Worm (Caenorhabditis elegans) whole organism, L1 larva: ENCODE measurements around the gene H06A10.1.

ENCODE experiments used
- C16A3.4 ChIP-seq: fragments of 150-350 bp; optimal IDR thresholded peaks from 2 replicates; lab custom pipeline; 2014; ENCODE audit warnings: missing biosample characterization, missing genetic modification characterization
- alr-1 ChIP-seq: fragments of 200-800 bp; sonication (Bioruptor generic); optimal IDR thresholded peaks from 2 replicates; lab custom pipeline; 2018; ENCODE audit warnings: borderline replicate concordance, mild to moderate bottlenecking, missing genetic modification characterization, missing compliant biosample characterization
- ama-1 ChIP-seq: fragments of 150-350 bp; optimal IDR thresholded peaks from 2 replicates; lab custom pipeline; 2014
- fkh-10 ChIP-seq: sonication (generic microtip); optimal IDR thresholded peaks from 2 replicates; lab custom pipeline; 2017; ENCODE audit warnings: missing biosample characterization, missing genetic modification reagents, missing genetic modification characterization
- lin-35 ChIP-seq, 2 experiments: fragments of 150-350 bp; optimal IDR thresholded peaks; 2 replicates each; lab custom pipeline; 2014; ENCODE audit warnings: missing biosample characterization in 2 of 2, missing genetic modification characterization in 2 of 2, missing genetic modification reagents in 2 of 2
- lir-3 ChIP-seq: sonication (generic microtip); optimal IDR thresholded peaks from 2 replicates; lab custom pipeline; 2016; ENCODE audit warnings: mild to moderate bottlenecking, missing genetic modification characterization, moderate library complexity, missing compliant biosample characterization; ENCODE audit not compliant: poor library complexity
- mab-9 ChIP-seq: fragments of 200-800 bp; sonication (Bioruptor generic); IDR thresholded peaks from 2 replicates; pipeline ENCODE4 v1.3.6; 2022; ENCODE audit warnings: missing genetic modification reagents, missing genetic modification characterization, missing compliant biosample characterization
- mdl-1 ChIP-seq, 2 experiments: fragments of 150-350 bp; optimal IDR thresholded peaks; 2 replicates each; lab custom pipeline; 2014 to 2017; ENCODE audit warnings: missing biosample characterization in 2 of 2, missing genetic modification characterization in 2 of 2, inconsistent platforms in 1 of 2
- nhr-28 ChIP-seq: fragments of 150-350 bp; optimal IDR thresholded peaks from 2 replicates; lab custom pipeline; 2014; ENCODE audit warnings: missing biosample characterization, missing genetic modification characterization
- pqm-1 ChIP-seq: sonication (generic microtip); optimal IDR thresholded peaks from 3 replicates; lab custom pipeline; 2017; ENCODE audit warnings: missing biosample characterization, missing genetic modification characterization
- snpc-4 ChIP-seq: fragments of 150-350 bp; optimal IDR thresholded peaks from 2 replicates; lab custom pipeline; 2014; ENCODE audit warnings: missing biosample characterization, missing genetic modification characterization
- unc-62 ChIP-seq: fragments of 150-350 bp; optimal IDR thresholded peaks from 2 replicates; lab custom pipeline; 2014; ENCODE audit warnings: missing biosample characterization, missing genetic modification reagents, missing genetic modification characterization

ce11 chrX:13518861-13519713, 11.8 kb downstream of the H06A10.1 start, which contains the start of the genes cdk-4 and F18H3.1:
- no peak for TF ChIP-seq mdl-1 (tag; optimal IDR thresholded peaks at IDR 0.05; lab: Kevin White, UChicago)
- peak; percentile 23 to 33 for TF ChIP-seq lin-35 (GFP tag; optimal IDR thresholded peaks at IDR 0.05; lab: Kevin White, UChicago)
- TF ChIP-seq lir-3 (tag; lab: Kevin White, UChicago) = no peak
- no peak for TF ChIP-seq alr-1 (tag; lab: Kevin White, UChicago)
- peak; percentile 14 for TF ChIP-seq snpc-4 (tag; lab: Kevin White, UChicago)
- TF ChIP-seq ama-1 (lab: Kevin White, UChicago) = no peak
- TF ChIP-seq unc-62 = no peak
- no peak for TF ChIP-seq pqm-1 (tag; lab: Kevin White, UChicago)
- no peak for TF ChIP-seq nhr-28 (tag; lab: Kevin White, UChicago)
- TF ChIP-seq fkh-10 (GFP tag; lab: Kevin White, UChicago) = no peak
- 0 out of 2 replicates have a peak, but pooled peaks have one; percentile 11 for TF ChIP-seq mab-9 (GFP tag; lab: Robert Waterston, UW)
- TF ChIP-seq C16A3.4 = peak; percentile 21
